Worm (Caenorhabditis elegans): ENCODE results near the gene spig-1.

ce11 chrV:7087340-7087739, 35.8 kb downstream of the spig-1 start:
- no peak for TF ChIP-seq crh-2 (tag; optimal IDR thresholded peaks at IDR 0.05)
- TF ChIP-seq nhr-12 (tag; optimal IDR thresholded peaks at IDR 0.05), result no peak
- no peak for TF ChIP-seq fos-1 (tag; optimal IDR thresholded peaks at IDR 0.05)
- no peak for TF ChIP-seq aly-2 (tag; optimal IDR thresholded peaks at IDR 0.05)
